Worm (Caenorhabditis elegans): Measurements from ENCODE around the gene oxi-1.

DNA sequence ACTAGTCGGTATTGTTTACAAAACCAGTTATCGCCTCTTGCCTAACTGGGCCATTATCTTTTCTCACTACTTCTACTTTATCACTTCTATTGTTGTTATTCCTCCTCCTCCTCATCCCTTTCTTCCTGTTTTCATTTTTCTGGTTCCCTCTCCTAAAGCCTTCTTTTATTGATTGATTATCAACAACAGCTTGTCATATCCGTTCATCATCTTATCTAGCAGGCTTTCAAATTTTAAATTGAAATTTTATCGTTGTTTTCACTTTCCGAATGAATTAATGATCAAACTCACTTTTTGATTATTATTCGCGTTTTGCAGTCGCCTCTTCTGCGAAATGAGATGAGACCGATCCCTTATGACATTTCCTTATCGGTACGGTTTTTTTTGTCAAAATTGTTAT, 53.1 kb downstream of the oxi-1 start, which contains the start of gene cut-6:
- TF ChIP-seq snpc-4 (tag; optimal IDR thresholded peaks at IDR 0.05) (no peak), pax-3 (tag; optimal IDR thresholded peaks at IDR 0.05) (no peak), elt-2 (tag; optimal IDR thresholded peaks at IDR 0.05) (no peak), aha-1 (tag; optimal IDR thresholded peaks at IDR 0.05) (no peak), alr-1 (tag; optimal IDR thresholded peaks at IDR 0.05; ENCODE audit: borderline replicate concordance) (no peak), nhr-12 (tag; optimal IDR thresholded peaks at IDR 0.05) (no peak), ceh-8 (GFP tag; optimal IDR thresholded peaks at IDR 0.05) (no peak), skn-1 (tag; optimal IDR thresholded peaks at IDR 0.05) (no peak)

Data from whole organism, L1 larva.